Worm (Caenorhabditis elegans) whole organism, L4 larva: ENCODE data around the gene C06H5.14.

Source experiments
- ZK546.5 ChIP-seq, 2 experiments: sonication (generic microtip); optimal IDR thresholded peaks; 2 replicates each; lab custom pipeline; 2017; ENCODE audit warnings: missing biosample characterization in 2 of 2, missing genetic modification characterization in 2 of 2
- ama-1 ChIP-seq: fragments of 150-350 bp; optimal IDR thresholded peaks from 2 replicates; lab custom pipeline; 2014; ENCODE audit warnings: inconsistent platforms, mixed read lengths
- fkh-10 ChIP-seq: fragments of 150-350 bp; optimal IDR thresholded peaks from 2 replicates; lab custom pipeline; 2014; ENCODE audit warnings: missing biosample characterization, missing genetic modification reagents, missing genetic modification characterization
- lin-13 ChIP-seq: fragments of 150-350 bp; optimal IDR thresholded peaks from 2 replicates; lab custom pipeline; 2014; ENCODE audit warnings: missing biosample characterization, missing genetic modification reagents, missing genetic modification characterization
- madf-9 ChIP-seq: fragments of 200-800 bp; sonication (Bioruptor generic); conservative IDR thresholded peaks from 2 replicates; pipeline ENCODE4 v1.3.6; 2022; ENCODE audit warnings: missing genetic modification reagents, missing genetic modification characterization, missing compliant biosample characterization
- nhr-11 ChIP-seq: fragments of 150-350 bp; optimal IDR thresholded peaks from 2 replicates; lab custom pipeline; 2014; ENCODE audit warnings: missing biosample characterization, missing genetic modification characterization
- nhr-25 ChIP-seq: sonication (generic microtip); optimal IDR thresholded peaks from 2 replicates; lab custom pipeline; 2017; ENCODE audit warnings: missing genetic modification characterization, mild to moderate bottlenecking, missing compliant biosample characterization, antibody characterized with exemption, moderate library complexity, borderline replicate concordance; ENCODE audit not compliant: insufficient read depth
- php-3 ChIP-seq: fragments of 200-800 bp; sonication (Bioruptor generic); IDR thresholded peaks from 2 replicates; pipeline ENCODE4 v1.3.6; 2022; ENCODE audit warnings: missing genetic modification reagents, missing genetic modification characterization, missing compliant biosample characterization
- pqm-1 ChIP-seq: sonication (generic microtip); optimal IDR thresholded peaks from 2 replicates; lab custom pipeline; 2017; ENCODE audit warnings: missing biosample characterization, missing genetic modification characterization
- vab-7 ChIP-seq: fragments of 200-800 bp; sonication (Bioruptor generic); IDR thresholded peaks from 2 replicates; pipeline ENCODE4 v1.3.6; 2022; ENCODE audit warnings: missing genetic modification reagents, missing genetic modification characterization, missing compliant biosample characterization
- zag-1 ChIP-seq: fragments of 150-350 bp; optimal IDR thresholded peaks from 2 replicates; lab custom pipeline; 2014; ENCODE audit warnings: missing biosample characterization, missing genetic modification characterization

DNA sequence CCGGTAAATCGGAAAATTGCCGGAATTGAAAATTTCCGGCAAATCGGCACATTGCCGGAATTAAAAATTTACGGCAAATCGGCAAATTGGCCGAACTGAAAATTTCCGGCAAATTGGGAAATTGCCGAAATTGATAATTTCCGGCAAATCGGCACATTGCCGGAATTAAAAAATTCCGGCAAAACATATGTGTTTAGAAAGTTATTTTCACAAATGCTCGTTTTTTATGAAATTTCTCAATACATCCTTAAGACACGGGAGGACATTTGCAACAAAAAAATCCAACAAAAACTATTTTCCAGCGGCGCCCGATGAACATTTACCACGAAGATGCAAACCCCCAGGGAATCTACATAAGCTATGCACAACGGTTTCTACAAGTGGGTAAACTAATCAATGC, 14.8 kb downstream of the C06H5.14 start, which contains the start of gene C06H5.8:
- no peak for TF ChIP-seq madf-9
- TF ChIP-seq fkh-10 (GFP tag; lab: Kevin White, UChicago), result no peak
- no peak for TF ChIP-seq lin-13 (GFP tag; lab: Kevin White, UChicago)
- no peak for TF ChIP-seq nhr-11
- no peak for TF ChIP-seq ZK546.5 (tag; optimal IDR thresholded peaks at IDR 0.05; lab: Kevin White, UChicago)
- TF ChIP-seq nhr-25 (tag; lab: Kevin White, UChicago), result no peak
- no peak for TF ChIP-seq php-3 (GFP tag; lab: Robert Waterston, UW)
- TF ChIP-seq pqm-1, result no peak
- no peak for TF ChIP-seq ama-1 (lab: Kevin White, UChicago)
- no peak for TF ChIP-seq vab-7 (GFP tag; lab: Robert Waterston, UW)
- no peak for TF ChIP-seq zag-1 (tag; lab: Kevin White, UChicago)
